Fruit fly (Drosophila melanogaster) S2 (cell line): Measurements from ENCODE around the gene primo-2.

ENCODE experiments used
- CG8478 ChIP-seq: fragments of >200 bp; optimal IDR thresholded peaks from 2 replicates; lab custom pipeline; 2018
- CTCF ChIP-seq, 2 experiments: fragments of >200 bp; optimal IDR thresholded peaks; 2 replicates each; lab custom pipeline; 2018

Gene primo-2

DNA sequence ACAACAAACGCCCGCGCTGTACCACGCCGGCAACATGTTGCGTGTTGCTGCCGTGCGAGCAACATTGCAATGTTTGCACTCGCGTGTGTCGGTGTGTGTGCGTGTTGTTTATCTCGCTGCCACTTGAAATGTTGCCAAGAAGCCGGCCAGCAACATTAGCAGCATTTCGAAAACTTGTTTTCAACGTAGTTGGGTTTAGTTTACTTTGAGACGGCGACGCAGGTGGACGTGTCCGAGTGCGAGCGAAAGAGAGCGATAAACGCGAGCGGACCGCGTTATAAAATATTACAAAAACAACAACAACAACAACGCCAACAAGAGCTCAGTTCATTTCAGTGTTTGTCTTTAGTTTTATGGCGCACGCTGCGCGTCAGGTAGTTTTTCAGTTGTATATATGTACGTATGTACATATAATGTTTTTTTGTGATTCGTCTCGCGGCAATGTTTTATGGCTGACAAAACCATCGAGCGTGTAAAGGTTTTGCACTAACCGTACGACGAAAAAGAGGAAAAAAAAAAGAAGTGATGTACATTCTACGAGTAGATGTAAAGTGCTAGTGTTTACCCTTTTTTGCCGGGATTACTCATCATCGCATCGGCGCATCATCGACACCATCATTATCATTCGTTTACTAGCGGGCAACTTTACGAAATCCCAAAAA is 3.5 kb upstream of the primo-2 start, which contains the start of gene kmr:
kmr (plus strand) TSS at position 196 of the 662 bp plus-strand sequence.
- TF ChIP-seq CTCF (optimal IDR thresholded peaks at IDR 0.05; lab: Kevin White, UChicago) (no peak), CG8478 (lab: Kevin White, UChicago) (no peak)

DNA sequence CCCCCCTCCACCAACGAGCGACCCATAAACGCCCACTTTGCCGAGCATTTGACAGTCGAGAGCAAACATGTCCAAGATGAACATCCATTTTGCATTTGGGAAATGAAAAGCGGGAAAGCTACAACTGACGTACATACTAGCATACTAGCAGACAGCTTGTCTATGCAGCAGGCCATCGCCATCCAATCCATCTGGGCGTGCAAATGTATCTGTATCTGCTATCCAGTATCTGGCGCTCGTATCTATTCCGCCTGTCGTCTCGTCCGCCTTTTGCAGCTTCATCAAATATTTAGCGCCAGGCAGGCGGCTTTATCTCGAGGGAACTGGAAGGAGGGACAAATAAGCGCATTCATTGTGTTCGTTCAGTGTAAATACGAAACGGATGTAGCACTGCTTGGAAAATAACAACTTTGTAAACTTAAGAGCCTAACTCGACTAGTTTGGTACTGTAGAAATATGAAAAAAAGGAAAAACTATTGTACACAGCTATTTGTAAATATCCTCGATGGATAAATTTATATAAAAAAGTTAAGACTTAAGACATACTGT is 2.4 kb upstream of the primo-2 start:
- no peak for TF ChIP-seq CG8478 (lab: Kevin White, UChicago)

DNA sequence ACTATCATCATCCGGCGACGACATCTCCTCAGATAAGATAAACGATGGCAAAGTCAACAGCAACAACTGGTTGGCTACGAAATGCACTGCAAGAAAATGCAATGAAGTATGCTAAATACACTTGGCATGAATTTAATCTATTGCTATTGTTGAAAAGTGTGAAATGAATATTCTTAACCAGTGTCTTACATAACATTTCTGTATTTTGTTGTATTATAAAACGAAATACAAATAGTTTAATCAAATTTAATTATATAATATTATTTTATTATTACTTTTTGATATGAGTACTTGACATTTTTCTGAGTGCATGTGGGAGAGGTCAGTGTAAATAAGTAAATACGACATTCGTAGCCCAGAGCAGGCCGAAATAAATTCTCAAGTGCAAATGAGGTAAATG is 1.9 kb upstream of the primo-2 start:
- TF ChIP-seq CG8478 (lab: Kevin White, UChicago) (no peak), CTCF (optimal IDR thresholded peaks at IDR 0.05; lab: Kevin White, UChicago) (no peak)

DNA sequence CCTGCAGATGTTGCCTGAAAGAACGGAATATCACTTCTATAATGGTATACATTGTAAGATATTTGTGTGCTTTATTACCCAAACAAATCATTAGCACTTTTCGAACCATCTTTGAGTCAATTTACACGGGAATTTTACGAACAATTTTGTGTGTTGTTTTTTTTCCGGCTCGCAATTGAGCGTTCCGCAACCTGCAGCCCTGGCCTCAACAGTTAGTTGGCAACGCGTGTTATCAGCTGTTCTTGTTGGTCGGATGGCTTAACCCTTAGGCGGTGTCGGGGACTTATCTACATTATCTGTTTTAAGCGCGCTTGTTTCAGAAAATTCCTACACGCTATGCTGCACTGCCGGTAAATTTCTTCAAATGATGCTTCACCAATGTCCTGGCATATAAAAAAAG is 990 bp downstream of the primo-2 start:
- TF ChIP-seq CG8478 (lab: Kevin White, UChicago) (no peak), CTCF (optimal IDR thresholded peaks at IDR 0.05; lab: Kevin White, UChicago) (peak in 1 of 2 experiments; percentile 22)

DNA sequence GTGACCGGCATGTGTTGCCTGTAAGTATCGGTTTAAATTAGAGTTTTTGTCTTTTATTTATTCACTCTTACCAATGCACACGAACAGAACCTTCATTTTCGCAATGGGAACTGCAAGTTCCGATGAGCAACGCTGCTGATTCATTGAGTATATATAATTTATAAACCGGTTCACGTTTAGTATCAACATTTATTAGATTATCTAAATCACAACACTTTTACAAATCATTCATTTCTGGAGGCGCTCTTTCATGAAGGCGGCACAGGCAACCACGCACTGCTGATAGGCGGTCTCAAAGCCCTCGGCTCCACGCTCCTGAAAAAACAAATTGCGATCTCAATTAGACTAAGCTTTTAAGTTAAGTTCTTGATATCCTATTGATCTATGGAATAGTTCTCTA is 1.8 kb downstream of the primo-2 start, which contains the start of gene Argp:
Argp (minus strand) TSS at position 101 of the 400 bp plus-strand sequence.
- no peak for TF ChIP-seq CG8478 (lab: Kevin White, UChicago)
- TF ChIP-seq CTCF (optimal IDR thresholded peaks at IDR 0.05; lab: Kevin White, UChicago): no peak

DNA sequence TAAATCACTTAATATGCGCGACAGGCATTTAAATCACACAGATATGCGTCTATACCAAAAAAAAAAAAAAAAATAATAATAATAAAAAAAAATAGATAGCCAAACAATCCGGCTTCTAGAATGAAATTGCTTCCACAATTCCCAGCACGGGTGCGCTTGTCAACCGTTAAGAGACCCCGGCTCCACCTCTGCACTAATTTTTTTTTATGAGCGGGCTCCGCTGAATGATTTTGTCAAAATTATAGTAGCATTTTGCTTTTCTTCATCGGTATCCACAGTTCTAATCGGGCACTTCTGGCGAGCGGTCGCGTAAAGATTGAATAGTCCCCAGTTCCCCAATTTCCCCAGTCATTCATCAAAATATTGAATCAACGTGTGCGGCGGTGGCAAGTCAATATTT is 5.2 kb downstream of the primo-2 start, which contains the start of gene Adgf-C:
Adgf-C (plus strand) TSS at position 301 of the 400 bp plus-strand sequence.
- TF ChIP-seq CTCF (optimal IDR thresholded peaks at IDR 0.05; lab: Kevin White, UChicago) (no peak), CG8478 (lab: Kevin White, UChicago) (no peak)

DNA sequence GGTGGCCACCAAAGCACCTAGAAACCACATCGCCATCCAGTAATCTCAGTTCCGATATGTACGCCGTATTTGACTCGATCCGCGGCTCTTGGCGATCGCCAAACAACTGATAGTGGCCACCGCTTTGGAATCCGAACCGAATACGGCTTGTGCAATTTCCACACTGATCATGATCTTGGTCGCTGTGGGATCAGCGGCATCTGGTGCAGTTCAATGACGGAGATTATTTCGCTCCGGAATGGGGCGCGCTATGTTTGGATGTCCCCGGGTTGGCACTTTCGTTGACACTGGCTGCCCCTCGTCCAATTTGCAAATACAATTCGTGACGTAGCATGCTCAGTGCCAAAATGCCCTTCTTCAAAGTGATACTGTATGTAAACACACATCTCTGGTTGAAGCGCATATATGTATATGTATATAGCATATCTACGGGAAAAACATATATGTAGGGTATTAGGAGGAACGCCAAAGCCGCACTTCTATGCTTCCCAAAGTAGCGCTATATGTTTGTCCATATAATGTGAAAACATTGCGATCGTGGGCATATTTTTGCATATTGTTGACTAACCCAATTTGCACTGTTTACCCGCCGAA is 6.2 kb downstream of the primo-2 start, which contains the start of gene Adgf-D:
Adgf-D (minus strand) TSS at position 111 of the 594 bp plus-strand sequence.
- TF ChIP-seq CTCF (optimal IDR thresholded peaks at IDR 0.05; lab: Kevin White, UChicago): no peak

DNA sequence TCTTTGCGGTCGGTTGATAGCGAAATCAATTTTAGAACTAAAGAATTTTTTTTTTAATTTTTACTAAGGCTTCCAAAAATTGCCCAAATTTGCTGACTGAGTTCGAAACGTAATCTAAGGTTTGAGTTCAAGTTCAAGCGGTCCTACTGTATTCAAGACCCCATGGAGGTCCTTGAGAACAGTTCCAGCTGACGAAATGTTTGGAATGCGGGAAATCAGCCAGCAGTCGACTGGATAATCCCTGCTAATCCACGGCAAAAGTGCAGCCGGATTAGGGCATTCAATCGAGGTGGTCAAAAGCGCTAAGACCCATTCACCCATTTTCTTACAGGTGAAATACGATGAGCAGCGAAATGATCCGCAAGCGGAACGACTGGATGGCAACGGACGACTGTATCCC is 10.9 kb downstream of the primo-2 start, which contains the start of gene f-cup:
f-cup (minus strand) TSS at position 101 of the 400 bp plus-strand sequence.
- TF ChIP-seq CG8478 (lab: Kevin White, UChicago): no peak
- no peak for TF ChIP-seq CTCF (optimal IDR thresholded peaks at IDR 0.05; lab: Kevin White, UChicago)

DNA sequence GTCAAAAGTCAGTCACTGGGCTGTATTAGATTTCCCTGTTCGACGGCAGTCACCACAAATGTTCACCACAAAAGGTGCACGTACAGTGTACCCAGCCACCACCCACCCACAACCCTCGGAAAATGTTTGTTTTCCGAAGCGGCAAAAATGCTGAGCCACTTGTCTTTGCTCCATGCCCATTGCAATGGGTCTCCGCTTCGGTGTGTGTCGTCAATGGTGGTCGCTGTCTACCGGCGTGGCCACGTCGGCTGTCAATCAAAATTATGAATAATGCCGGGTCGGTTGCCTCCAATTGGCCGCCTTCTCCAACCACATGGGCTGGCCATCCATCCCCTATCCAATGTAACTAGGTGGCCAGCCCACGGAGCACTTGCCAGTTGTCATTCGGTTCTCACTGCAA is 11.4 kb downstream of the primo-2 start, which contains the start of gene ninaB:
ninaB (plus strand) TSS at position 374 of the 400 bp plus-strand sequence.
- TF ChIP-seq CG8478 (lab: Kevin White, UChicago) (no peak), CTCF (optimal IDR thresholded peaks at IDR 0.05; lab: Kevin White, UChicago) (no peak)

DNA sequence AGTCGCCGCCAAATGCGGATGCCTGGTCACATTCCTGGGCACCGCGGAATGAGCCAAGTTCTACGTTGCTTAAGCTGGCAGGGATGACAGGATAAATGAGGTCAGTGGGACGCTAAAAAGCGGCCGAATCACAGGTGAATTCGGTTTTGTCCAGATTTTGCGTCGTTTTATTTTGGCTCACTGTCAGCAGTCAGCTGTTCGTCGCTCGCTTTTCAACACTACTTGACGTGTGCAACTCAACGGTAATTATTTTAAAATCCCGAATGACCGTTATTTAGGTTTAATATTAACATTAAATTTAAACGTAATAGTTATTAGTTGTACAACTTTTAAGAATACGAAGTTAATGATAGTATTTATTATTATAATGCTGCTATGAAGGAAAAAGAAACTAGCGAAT is 12.3 kb downstream of the primo-2 start:
- no peak for TF ChIP-seq CG8478 (lab: Kevin White, UChicago)
- peak in 1 of 2 experiments; percentile 10 for TF ChIP-seq CTCF (optimal IDR thresholded peaks at IDR 0.05; lab: Kevin White, UChicago)

DNA sequence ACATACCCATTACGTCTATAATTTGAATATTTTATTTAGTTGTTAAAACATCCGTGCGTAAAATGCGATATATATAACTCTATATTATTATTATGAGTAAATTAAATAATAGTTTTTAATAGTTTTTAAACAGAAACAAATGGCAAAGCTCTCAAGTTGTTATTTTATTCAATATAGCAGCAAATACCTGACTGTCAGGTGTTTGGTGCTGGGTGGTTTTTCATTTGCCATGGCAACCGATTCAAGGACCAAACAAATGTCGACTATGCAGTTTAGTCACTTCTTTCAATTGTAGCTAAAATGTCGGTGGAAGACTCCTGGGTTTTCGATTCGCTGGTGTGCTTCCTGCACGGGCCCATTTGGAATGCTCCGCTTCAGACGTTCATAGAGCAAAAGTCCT is 17.9 kb downstream of the primo-2 start, which contains the start of gene CG14367:
CG14367 (plus strand) TSS at position 301 of the 400 bp plus-strand sequence.
- no peak for TF ChIP-seq CG8478 (lab: Kevin White, UChicago)
- no peak for TF ChIP-seq CTCF (optimal IDR thresholded peaks at IDR 0.05; lab: Kevin White, UChicago)

DNA sequence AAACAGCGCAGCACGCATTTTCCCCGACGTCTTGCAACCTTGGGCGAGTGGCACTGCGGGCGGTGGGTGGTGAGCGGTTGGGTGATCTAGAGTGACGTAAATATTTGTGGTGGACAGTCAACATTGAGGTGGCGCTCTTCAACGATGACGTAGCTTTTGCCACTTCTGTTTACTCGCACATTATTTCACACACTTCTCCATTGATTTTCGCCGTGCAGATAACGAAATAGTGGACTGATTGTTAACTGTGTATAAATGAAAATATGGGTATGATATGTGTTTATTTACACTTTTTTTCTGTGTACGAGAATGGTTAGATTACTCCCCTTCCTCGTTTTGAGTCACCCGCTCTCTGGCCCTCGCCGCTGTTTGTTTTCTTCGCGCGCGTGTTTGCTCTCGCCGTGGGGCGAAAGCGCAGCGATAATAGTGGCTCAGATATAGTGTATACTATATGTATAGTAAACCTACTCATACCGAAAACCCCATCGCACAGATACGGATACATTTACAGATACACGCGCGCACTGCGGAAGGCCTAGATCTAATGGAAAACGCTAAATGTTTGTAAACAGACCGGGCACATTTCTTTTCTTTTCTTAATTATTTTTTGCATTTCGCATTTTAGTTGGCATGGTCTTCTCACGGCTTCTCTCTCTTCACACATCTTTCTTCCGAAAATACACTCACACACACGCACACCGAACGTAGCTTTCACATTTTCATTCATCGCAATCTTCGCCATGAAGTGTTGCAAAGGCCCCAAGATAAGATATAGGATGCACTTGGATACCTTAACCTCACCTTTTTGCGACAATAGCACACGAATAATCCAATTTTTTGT is 25.0 kb downstream of the primo-2 start, which contains the start of gene omd:
omd (minus strand) TSS at position 840 of the 841 bp plus-strand sequence.
- TF ChIP-seq CG8478 (lab: Kevin White, UChicago) (no peak), CTCF (optimal IDR thresholded peaks at IDR 0.05; lab: Kevin White, UChicago) (no peak)

DNA sequence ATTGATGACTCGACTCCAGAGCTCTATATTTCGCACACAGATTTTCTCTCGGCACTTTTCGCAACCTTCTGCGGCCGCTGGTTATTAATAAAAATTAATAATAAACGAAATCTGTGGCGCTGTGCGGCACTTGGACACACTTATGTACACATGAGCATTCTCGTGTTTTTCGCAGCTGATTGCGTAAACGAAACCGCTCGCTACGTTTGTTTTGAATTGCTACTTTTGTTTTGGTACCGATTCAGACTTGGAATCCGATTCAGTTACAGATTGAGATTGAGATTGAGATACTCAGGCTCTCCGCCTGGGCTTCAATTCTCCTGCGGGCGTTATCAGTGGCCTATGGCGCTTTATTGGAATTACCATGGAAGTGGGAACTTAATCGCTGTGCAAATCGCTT is 25.7 kb downstream of the primo-2 start:
- TF ChIP-seq CG8478 (lab: Kevin White, UChicago): no peak
